Worm (Caenorhabditis elegans): ENCODE results near the gene cest-8.

ce11 chrX:12197367-12197766 is 22.1 kb upstream of the cest-8 start:
- TF ChIP-seq elt-3 (tag; optimal IDR thresholded peaks at IDR 0.05) = no peak
- TF ChIP-seq nhr-237 (tag; optimal IDR thresholded peaks at IDR 0.05) = no peak
- TF ChIP-seq unc-86 (tag; optimal IDR thresholded peaks at IDR 0.05) = no peak
- TF ChIP-seq mdl-1 (tag; optimal IDR thresholded peaks at IDR 0.05) = no peak
- no peak for TF ChIP-seq nhr-20 (tag; optimal IDR thresholded peaks at IDR 0.05)
- no peak for TF ChIP-seq efl-3 (GFP tag; optimal IDR thresholded peaks at IDR 0.05)
- TF ChIP-seq nhr-90 (tag; optimal IDR thresholded peaks at IDR 0.05; ENCODE audit: poor library complexity) = no peak
- TF ChIP-seq nhr-11 (tag; optimal IDR thresholded peaks at IDR 0.05) = no peak
- TF ChIP-seq blmp-1 (tag; optimal IDR thresholded peaks at IDR 0.05) = peak; percentile 11
- TF ChIP-seq ceh-88 (GFP tag; IDR thresholded peaks at IDR 0.05) = no peak
- no peak for TF ChIP-seq zag-1 (tag; optimal IDR thresholded peaks at IDR 0.05)
- no peak for TF ChIP-seq ztf-11 (tag; optimal IDR thresholded peaks at IDR 0.05)
- no peak for TF ChIP-seq rnt-1 (tag; optimal IDR thresholded peaks at IDR 0.05)
- TF ChIP-seq unc-62 (GFP tag; optimal IDR thresholded peaks at IDR 0.05) = no peak
